Worm (Caenorhabditis elegans): ENCODE measurements around the gene ZK867.2.

The ZK867.2 gene

DNA sequence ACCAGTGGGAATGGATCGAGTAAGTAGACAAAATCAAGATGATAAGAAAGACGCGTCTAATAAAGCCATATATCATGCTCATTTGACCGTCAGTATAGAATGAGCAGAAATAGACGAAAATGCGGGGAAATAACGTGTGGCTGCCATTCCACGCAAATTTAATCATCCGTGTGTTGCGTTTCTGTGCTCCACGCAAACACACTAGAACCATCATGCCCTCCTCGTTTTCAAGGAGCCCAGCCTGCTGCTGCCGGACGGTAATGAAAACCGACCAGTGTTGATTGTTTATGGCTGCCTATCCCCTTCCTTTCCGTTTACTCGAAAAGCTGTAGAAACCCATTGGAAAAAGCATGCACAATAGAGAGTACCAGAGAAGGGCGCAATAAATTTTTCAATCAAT lies 13.7 kb downstream of the ZK867.2 start:
- no peak for TF ChIP-seq lin-29 (GFP tag; IDR thresholded peaks at IDR 0.05)
- peak; percentile 29 for TF ChIP-seq aha-1 (tag)

DNA sequence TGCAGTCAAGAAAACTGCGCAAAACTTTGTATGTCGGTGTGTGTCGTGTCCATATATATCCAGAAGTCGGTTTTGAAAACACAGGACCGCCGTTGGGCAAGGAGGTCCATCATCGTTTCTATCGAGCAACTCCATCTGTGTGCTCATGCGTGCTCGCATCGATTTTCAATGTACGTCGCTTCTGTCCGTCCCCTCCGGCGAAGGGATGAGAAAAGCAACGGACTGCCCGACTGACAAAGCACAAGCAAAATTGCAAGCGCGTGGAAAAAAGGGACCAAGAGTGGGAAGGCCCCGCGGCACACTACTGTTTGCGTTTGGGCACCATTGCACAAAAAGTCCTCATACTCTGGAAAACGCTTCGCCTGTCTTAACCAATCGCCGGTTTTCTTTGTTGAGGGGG lies 15.9 kb downstream of the ZK867.2 start:
- TF ChIP-seq ceh-20 (GFP tag; IDR thresholded peaks at IDR 0.05) (0 out of 2 replicates have a peak, but pooled peaks have one; percentile 38), ceh-32 (tag; optimal IDR thresholded peaks at IDR 0.05; ENCODE audit: poor library complexity) (no peak), hmg-1.1 (GFP tag; IDR thresholded peaks at IDR 0.05) (peak; percentile 48), nhr-11 (tag; optimal IDR thresholded peaks at IDR 0.05) (no peak), ceh-62 (tag; optimal IDR thresholded peaks at IDR 0.05) (no peak), fkh-10 (GFP tag; optimal IDR thresholded peaks at IDR 0.05) (peak; percentile 10), nhr-237 (tag; optimal IDR thresholded peaks at IDR 0.05) (no peak), F26F4.8 (GFP tag; conservative IDR thresholded peaks at IDR 0.05) (no peak), spr-3 (GFP tag; optimal IDR thresholded peaks at IDR 0.05) (no peak), lin-29 (GFP tag; IDR thresholded peaks at IDR 0.05) (no peak), saeg-2 (GFP tag; IDR thresholded peaks at IDR 0.05) (no peak), daf-19 (GFP tag; conservative IDR thresholded peaks at IDR 0.05) (no peak), madf-9 (GFP tag; conservative IDR thresholded peaks at IDR 0.05) (no peak), dmd-9 (GFP tag; IDR thresholded peaks at IDR 0.05) (0 out of 2 replicates have a peak, but pooled peaks have one; percentile 6), hlh-30 (tag; optimal IDR thresholded peaks at IDR 0.05; ENCODE audit: insufficient read depth) (peak; percentile 5), aha-1 (tag) (peak; percentile 29)

DNA sequence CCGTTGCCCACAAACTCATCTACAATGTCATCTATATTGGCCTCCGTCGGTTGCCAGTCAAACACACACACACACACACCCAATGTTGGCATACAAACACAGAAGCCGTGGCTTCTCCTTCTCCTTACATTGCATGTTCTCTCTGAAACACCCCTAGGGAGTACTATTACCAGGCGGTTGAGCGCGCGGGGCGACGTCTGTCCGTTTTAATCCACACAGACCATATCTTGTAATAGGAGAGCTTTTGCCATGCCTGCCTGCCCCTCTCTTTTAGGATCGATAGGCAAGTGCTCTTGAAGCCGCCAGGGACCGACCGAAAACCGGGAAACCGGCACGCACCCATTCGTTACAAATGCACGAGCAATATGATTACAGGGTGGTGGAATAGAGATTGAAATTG lies 18.0 kb downstream of the ZK867.2 start:
- TF ChIP-seq hmg-1.1 (GFP tag; IDR thresholded peaks at IDR 0.05) (peak; percentile 28; the same call in 1 of the 2 replicates), T20F7.1 (GFP tag; optimal IDR thresholded peaks at IDR 0.05) (no peak), mes-2 (tag; optimal IDR thresholded peaks at IDR 0.05; ENCODE audit: poor library complexity, severe bottlenecking) (no peak), hlh-30 (tag; optimal IDR thresholded peaks at IDR 0.05; ENCODE audit: insufficient read depth) (peak; percentile 1), aha-1 (tag) (peak; percentile 16), set-16 (GFP tag; IDR thresholded peaks at IDR 0.05) (peak; percentile 25; the same call in 1 of the 2 replicates)

DNA sequence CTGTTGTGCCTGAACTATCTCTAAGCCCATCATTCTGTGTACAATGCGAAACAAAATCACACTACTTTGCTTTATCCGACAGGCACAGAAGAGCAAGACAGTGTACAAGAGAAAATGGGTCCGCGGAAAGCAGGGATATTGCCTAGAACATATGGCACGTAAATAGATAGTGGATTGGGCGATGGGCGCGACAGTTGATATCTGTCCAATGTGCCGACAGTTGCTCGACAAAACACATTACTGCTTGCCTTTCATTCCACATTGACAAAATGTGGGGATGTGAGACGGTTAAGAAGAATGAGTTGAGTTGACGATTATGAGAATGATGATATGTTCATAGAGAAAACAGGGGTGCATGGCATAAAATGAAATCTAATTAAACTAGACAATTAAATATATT lies 18.5 kb downstream of the ZK867.2 start:
- peak; percentile 19 for TF ChIP-seq nhr-11 (tag; optimal IDR thresholded peaks at IDR 0.05)
- peak in 1 of 2 experiments; percentile 42 for TF ChIP-seq daf-16 (GFP tag; optimal IDR thresholded peaks at IDR 0.05)
- no peak for TF ChIP-seq daf-16 (tag; optimal IDR thresholded peaks at IDR 0.05)
- no peak for TF ChIP-seq ceh-44 (GFP tag; IDR thresholded peaks at IDR 0.05)

DNA sequence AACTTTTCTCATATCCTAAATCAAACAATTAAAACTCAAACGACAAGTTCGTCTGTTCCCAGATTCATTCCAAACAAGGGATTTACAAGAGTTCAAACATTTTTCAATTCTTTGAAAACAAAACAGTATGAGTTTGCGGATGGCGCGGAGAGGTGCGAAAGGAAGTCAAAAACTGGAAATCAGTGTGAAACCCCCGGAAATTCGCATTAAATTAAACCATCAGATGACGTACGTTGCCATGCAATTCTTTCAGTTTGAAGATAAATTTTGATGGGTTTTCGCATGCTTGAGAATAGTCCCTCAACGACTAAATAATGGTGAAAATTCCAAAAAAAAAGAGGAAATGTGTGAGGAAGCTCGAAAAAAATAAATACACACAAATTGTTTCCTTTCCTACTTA lies 22.8 kb downstream of the ZK867.2 start:
- TF ChIP-seq aha-1 (tag) (peak; percentile 81), spr-1 (tag; optimal IDR thresholded peaks at IDR 0.05) (no peak), unc-62 (GFP tag; optimal IDR thresholded peaks at IDR 0.05 in 1 of 2) (peak in 1 of 2 experiments; percentile 82), unc-62 (tag; optimal IDR thresholded peaks at IDR 0.05) (no peak), mes-2 (tag; optimal IDR thresholded peaks at IDR 0.05; ENCODE audit: poor library complexity, severe bottlenecking) (no peak), lim-7 (GFP tag; IDR thresholded peaks at IDR 0.05) (no peak), snpc-1.2 (GFP tag; IDR thresholded peaks at IDR 0.05) (no peak), F37D6.2 (tag; optimal IDR thresholded peaks at IDR 0.05) (no peak), ZK337.2 (GFP tag; IDR thresholded peaks at IDR 0.05) (no peak), lin-15B (tag; optimal IDR thresholded peaks at IDR 0.05) (no peak), ceh-62 (tag; optimal IDR thresholded peaks at IDR 0.05) (no peak), mdt-29 (GFP tag; IDR thresholded peaks at IDR 0.05) (no peak), nhr-41 (GFP tag; IDR thresholded peaks at IDR 0.05) (no peak), nhr-25 (tag; optimal IDR thresholded peaks at IDR 0.05; ENCODE audit: borderline replicate concordance, insufficient read depth) (no peak), nhr-42 (GFP tag; IDR thresholded peaks at IDR 0.05) (no peak), egl-27 (tag; optimal IDR thresholded peaks at IDR 0.05) (no peak)
